Worm (Caenorhabditis elegans) whole organism, young adult: ENCODE measurements around the gene ZK813.2.

ENCODE experiments used
- B0261.1 ChIP-seq: sonication (generic microtip); optimal IDR thresholded peaks from 2 replicates; lab custom pipeline; 2016; ENCODE audit warnings: mild to moderate bottlenecking, missing genetic modification characterization, moderate library complexity, missing compliant biosample characterization
- B0336.3 ChIP-seq: fragments of 200-800 bp; sonication (Bioruptor generic); IDR thresholded peaks from 2 replicates; pipeline ENCODE4 v1.3.6; 2022; ENCODE audit warnings: missing genetic modification characterization, missing compliant biosample characterization
- C06A6.2 ChIP-seq: fragments of 200-800 bp; sonication (Bioruptor generic); conservative IDR thresholded peaks from 2 replicates; pipeline ENCODE4 v1.3.6; 2022; ENCODE audit warnings: missing genetic modification characterization, missing compliant biosample characterization
- D2030.7 ChIP-seq: fragments of 200-800 bp; sonication (Bioruptor generic); IDR thresholded peaks from 2 replicates; pipeline ENCODE4 v1.3.6; 2022; ENCODE audit warnings: missing genetic modification reagents, missing genetic modification characterization, missing compliant biosample characterization
- F33H1.4 ChIP-seq: fragments of 200-800 bp; sonication (Bioruptor generic); IDR thresholded peaks from 2 replicates; pipeline ENCODE4 v1.3.6; 2022; ENCODE audit warnings: missing genetic modification reagents, missing genetic modification characterization, missing compliant biosample characterization
- F39B2.1 ChIP-seq: fragments of 200-800 bp; sonication (Bioruptor generic); IDR thresholded peaks from 2 replicates; pipeline ENCODE4 v1.3.6; 2022; ENCODE audit warnings: missing genetic modification reagents, missing genetic modification characterization, missing compliant biosample characterization
- T07F8.4 ChIP-seq: sonication (generic microtip); optimal IDR thresholded peaks from 2 replicates; lab custom pipeline; 2016; ENCODE audit warnings: mild to moderate bottlenecking, missing genetic modification characterization, moderate library complexity, missing compliant biosample characterization
- Y53F4B.3 ChIP-seq: fragments of 200-800 bp; sonication (Bioruptor generic); IDR thresholded peaks from 2 replicates; pipeline ENCODE4 v1.3.6; 2022; ENCODE audit warnings: missing genetic modification reagents, missing genetic modification characterization, missing compliant biosample characterization
- Y53G8AR.9 ChIP-seq: fragments of 200-800 bp; sonication (Bioruptor generic); conservative IDR thresholded peaks from 2 replicates; pipeline ENCODE4 v1.3.6; 2022; ENCODE audit warnings: missing genetic modification reagents, missing genetic modification characterization, missing compliant biosample characterization
- Y67H2A.10 ChIP-seq: fragments of 200-800 bp; sonication (Bioruptor generic); conservative IDR thresholded peaks from 2 replicates; pipeline ENCODE4 v1.3.6; 2022; ENCODE audit warnings: missing genetic modification reagents, missing genetic modification characterization, missing compliant biosample characterization
- Y95B8A.8 ChIP-seq: fragments of 200-800 bp; sonication (Bioruptor generic); IDR thresholded peaks from 2 replicates; pipeline ENCODE4 v1.3.6; 2022; ENCODE audit warnings: missing genetic modification reagents, missing genetic modification characterization, missing compliant biosample characterization
- athp-1 ChIP-seq: sonication (generic microtip); optimal IDR thresholded peaks from 2 replicates; lab custom pipeline; 2017; ENCODE audit warnings: mild to moderate bottlenecking, missing genetic modification characterization, missing compliant biosample characterization
- attf-3 ChIP-seq: fragments of 200-800 bp; sonication (Bioruptor generic); conservative IDR thresholded peaks from 2 replicates; pipeline ENCODE4 v1.3.6; 2022; ENCODE audit warnings: missing genetic modification reagents, missing genetic modification characterization, missing compliant biosample characterization
- attf-5 ChIP-seq: fragments of 200-800 bp; sonication (Bioruptor generic); optimal IDR thresholded peaks from 2 replicates; lab custom pipeline; 2018; ENCODE audit warnings: mild to moderate bottlenecking, missing genetic modification characterization, missing compliant biosample characterization
- cebp-1 ChIP-seq, 2 experiments: fragments of 200-800 bp in 1 of 2; sonication (Bioruptor generic) in 1 of 2; sonication (generic microtip) in 1 of 2; IDR thresholded peaks in 1 of 2; optimal IDR thresholded peaks in 1 of 2; 2 replicates each; pipeline versions ENCODE4 v1.3.6 to Lab custom; 2017 to 2022; ENCODE audit warnings: missing compliant biosample characterization in 2 of 2, missing genetic modification characterization in 2 of 2, mild to moderate bottlenecking in 1 of 2, missing genetic modification reagents in 1 of 2, moderate library complexity in 1 of 2
- ceh-27 ChIP-seq: fragments of 200-800 bp; sonication (Bioruptor generic); optimal IDR thresholded peaks from 2 replicates; lab custom pipeline; 2018; ENCODE audit warnings: mild to moderate bottlenecking, missing genetic modification characterization, moderate library complexity, missing compliant biosample characterization
- ceh-40 ChIP-seq: fragments of 200-800 bp; sonication (Bioruptor generic); IDR thresholded peaks from 2 replicates; pipeline ENCODE4 v1.3.6; 2022; ENCODE audit warnings: missing genetic modification characterization, missing compliant biosample characterization
- ceh-91 ChIP-seq: fragments of 200-800 bp; sonication (Bioruptor generic); IDR thresholded peaks from 2 replicates; pipeline ENCODE4 v1.3.6; 2022; ENCODE audit warnings: missing genetic modification reagents, missing genetic modification characterization, missing compliant biosample characterization
- chd-7 ChIP-seq: sonication (generic microtip); optimal IDR thresholded peaks from 2 replicates; lab custom pipeline; 2016; ENCODE audit warnings: mild to moderate bottlenecking, missing genetic modification characterization, moderate library complexity, missing compliant biosample characterization
- dox-1 ChIP-seq: fragments of 200-800 bp; sonication (Bioruptor generic); IDR thresholded peaks from 2 replicates; pipeline ENCODE4 v1.3.6; 2022; ENCODE audit warnings: missing genetic modification reagents, missing genetic modification characterization, missing compliant biosample characterization
- dpff-1 ChIP-seq: sonication (generic microtip); optimal IDR thresholded peaks from 2 replicates; lab custom pipeline; 2017; ENCODE audit warnings: mild to moderate bottlenecking, missing genetic modification characterization, missing compliant biosample characterization
- dpl-1 ChIP-seq: fragments of 150-350 bp; optimal IDR thresholded peaks from 2 replicates; lab custom pipeline; 2014; ENCODE audit warnings: missing biosample characterization, missing genetic modification reagents, missing genetic modification characterization
- egl-18 ChIP-seq: fragments of 200-800 bp; sonication (Bioruptor generic); IDR thresholded peaks from 2 replicates; pipeline ENCODE4 v1.3.6; 2022; ENCODE audit warnings: missing genetic modification reagents, missing genetic modification characterization, missing compliant biosample characterization
- fkh-3 ChIP-seq: sonication (generic microtip); optimal IDR thresholded peaks from 2 replicates; lab custom pipeline; 2016; ENCODE audit warnings: mild to moderate bottlenecking, missing genetic modification characterization, missing compliant biosample characterization
- gei-17 ChIP-seq: fragments of 200-800 bp; sonication (Bioruptor generic); optimal IDR thresholded peaks from 2 replicates; lab custom pipeline; 2018; ENCODE audit warnings: mild to moderate bottlenecking, missing genetic modification characterization, missing compliant biosample characterization
- him-1 ChIP-seq: sonication (generic microtip); optimal IDR thresholded peaks from 2 replicates; lab custom pipeline; 2016; ENCODE audit warnings: missing genotype, missing genetic modification reagents, missing genetic modification characterization, missing compliant biosample characterization
- hlh-12 ChIP-seq: sonication (generic microtip); optimal IDR thresholded peaks from 2 replicates; lab custom pipeline; 2016; ENCODE audit warnings: missing genetic modification characterization, missing compliant biosample characterization
- hmg-20 ChIP-seq: fragments of 200-800 bp; sonication (Bioruptor generic); IDR thresholded peaks from 2 replicates; pipeline ENCODE4 v1.3.6; 2022; ENCODE audit warnings: missing genetic modification reagents, missing genetic modification characterization, missing compliant biosample characterization
- lin-26 ChIP-seq: fragments of 200-800 bp; sonication (Bioruptor generic); IDR thresholded peaks from 2 replicates; pipeline ENCODE4 v1.3.6; 2022; ENCODE audit warnings: missing genetic modification reagents, missing genetic modification characterization, missing compliant biosample characterization
- lin-35 ChIP-seq, 3 experiments: fragments of 150-350 bp in 2 of 3; sonication (generic microtip) in 1 of 3; optimal IDR thresholded peaks; 2 replicates each; lab custom pipeline; 2014 to 2018; ENCODE audit warnings: missing biosample characterization in 3 of 3, missing genetic modification characterization in 3 of 3, missing genetic modification reagents in 3 of 3
- lin-54 ChIP-seq: fragments of 200-800 bp; sonication (Bioruptor generic); optimal IDR thresholded peaks from 2 replicates; lab custom pipeline; 2018; ENCODE audit warnings: mild to moderate bottlenecking, missing genetic modification characterization, missing compliant biosample characterization
- lsl-1 ChIP-seq: fragments of 200-800 bp; sonication (Bioruptor generic); optimal IDR thresholded peaks from 2 replicates; lab custom pipeline; 2018; ENCODE audit warnings: mild to moderate bottlenecking, missing genetic modification characterization, moderate library complexity, missing compliant biosample characterization
- lsy-27 ChIP-seq: sonication (generic microtip); optimal IDR thresholded peaks from 2 replicates; lab custom pipeline; 2017; ENCODE audit warnings: missing genetic modification characterization, mild to moderate bottlenecking, missing compliant biosample characterization, antibody characterized with exemption, missing genotype, borderline replicate concordance; ENCODE audit not compliant: insufficient read depth
- madf-10 ChIP-seq: sonication (generic microtip); optimal IDR thresholded peaks from 2 replicates; lab custom pipeline; 2016; ENCODE audit warnings: mild to moderate bottlenecking, missing genetic modification characterization, missing compliant biosample characterization
- madf-3 ChIP-seq: fragments of 200-800 bp; sonication (Bioruptor generic); IDR thresholded peaks from 2 replicates; pipeline ENCODE4 v1.3.6; 2022; ENCODE audit warnings: missing genetic modification reagents, missing genetic modification characterization, missing compliant biosample characterization
- mel-28 ChIP-seq: sonication (generic microtip); optimal IDR thresholded peaks from 2 replicates; lab custom pipeline; 2016; ENCODE audit warnings: borderline replicate concordance, mild to moderate bottlenecking, missing genetic modification characterization, missing compliant biosample characterization
- mes-4 ChIP-seq: sonication (generic microtip); optimal IDR thresholded peaks from 2 replicates; lab custom pipeline; 2016; ENCODE audit warnings: missing genotype, missing genetic modification characterization, missing compliant biosample characterization
- nhr-179 ChIP-seq: sonication (generic microtip); optimal IDR thresholded peaks from 2 replicates; lab custom pipeline; 2016; ENCODE audit warnings: mild to moderate bottlenecking, missing genetic modification characterization, missing compliant biosample characterization
- nhr-90 ChIP-seq: sonication (generic microtip); optimal IDR thresholded peaks from 2 replicates; lab custom pipeline; 2016; ENCODE audit warnings: missing genotype, mild to moderate bottlenecking, missing genetic modification characterization, missing compliant biosample characterization
- snpc-3.4 ChIP-seq: sonication (generic microtip); optimal IDR thresholded peaks from 2 replicates; lab custom pipeline; 2017; ENCODE audit warnings: missing genetic modification characterization, mild to moderate bottlenecking, missing compliant biosample characterization, antibody characterized with exemption, moderate library complexity, missing genotype, missing genetic modification reagents
- somi-1 ChIP-seq: fragments of 200-800 bp; sonication (Bioruptor generic); optimal IDR thresholded peaks from 2 replicates; lab custom pipeline; 2018; ENCODE audit warnings: mild to moderate bottlenecking, missing genetic modification characterization, missing compliant biosample characterization
- zfh-2 ChIP-seq: fragments of 200-800 bp; sonication (Bioruptor generic); conservative IDR thresholded peaks from 2 replicates; pipeline ENCODE4 v1.3.6; 2022; ENCODE audit warnings: missing genetic modification reagents, missing genetic modification characterization, missing compliant biosample characterization
- zim-3 ChIP-seq: sonication (generic microtip); optimal IDR thresholded peaks from 2 replicates; lab custom pipeline; 2017; ENCODE audit warnings: mild to moderate bottlenecking, missing genetic modification characterization, moderate library complexity, missing compliant biosample characterization
- ztf-18 ChIP-seq: sonication (generic microtip); optimal IDR thresholded peaks from 2 replicates; lab custom pipeline; 2016; ENCODE audit warnings: missing genotype, mild to moderate bottlenecking, missing genetic modification characterization, missing compliant biosample characterization
- ztf-22 ChIP-seq: fragments of 200-800 bp; sonication (Bioruptor generic); optimal IDR thresholded peaks from 2 replicates; lab custom pipeline; 2018; ENCODE audit warnings: mild to moderate bottlenecking, missing genetic modification characterization, moderate library complexity, missing compliant biosample characterization

The ZK813.2 gene

DNA sequence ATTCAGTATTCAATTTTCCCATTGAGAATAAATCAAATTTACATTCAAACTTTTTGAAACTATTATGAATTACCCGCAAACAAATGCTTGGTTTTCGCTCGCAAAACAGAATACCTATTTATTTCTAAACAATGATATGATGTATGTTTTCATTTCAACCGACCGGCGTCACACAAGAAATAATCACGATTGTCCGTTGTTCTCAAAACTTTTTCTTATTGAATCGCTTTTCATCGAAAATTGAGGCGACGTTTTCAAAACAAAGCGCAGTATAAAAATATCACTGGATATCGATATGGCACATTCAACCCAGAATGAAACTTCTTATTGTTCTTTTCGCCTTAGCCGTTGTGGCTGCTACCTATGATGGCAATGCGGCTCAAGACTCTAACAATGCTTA, 2.1 kb upstream of the ZK813.2 start, which contains the start of gene ZK813.3:
Gene ZK813.3 (plus strand): TSS at position 301 of the 400 bp plus-strand sequence.
- TF ChIP-seq Y53G8AR.9 = no peak
- no peak for TF ChIP-seq F39B2.1 (GFP tag; lab: Robert Waterston, UW)
- TF ChIP-seq madf-3 (GFP tag; lab: Robert Waterston, UW) = no peak
- TF ChIP-seq cebp-1 (GFP tag; IDR thresholded peaks at IDR 0.05; lab: Robert Waterston, UW) = no peak
- TF ChIP-seq cebp-1 (tag; optimal IDR thresholded peaks at IDR 0.05; lab: Kevin White, UChicago) = no peak
- no peak for TF ChIP-seq him-1 (tag; lab: Kevin White, UChicago)
- no peak for TF ChIP-seq lin-26 (GFP tag; lab: Robert Waterston, UW)

DNA sequence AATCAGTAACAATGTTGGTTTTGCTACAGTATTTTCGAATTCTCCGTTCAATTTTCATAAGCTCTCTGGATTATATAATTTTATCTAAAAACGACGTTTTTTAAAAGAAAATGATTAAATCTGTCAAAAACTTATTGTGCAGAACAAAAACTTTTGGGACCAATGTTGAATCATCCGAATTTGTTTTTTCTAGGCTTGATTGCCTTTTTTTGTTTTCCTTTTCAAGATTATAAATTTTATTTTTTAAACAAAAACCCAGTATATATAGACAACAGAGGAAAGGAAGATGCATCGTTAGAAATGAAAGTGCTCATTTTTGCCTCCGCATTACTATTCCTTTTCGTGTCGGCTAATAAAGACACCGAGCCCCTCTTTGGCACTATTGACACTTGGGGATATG, 888 bp downstream of the ZK813.2 start, which contains the start of gene ZK813.7:
Gene ZK813.7 (plus strand): TSS at position 301 of the 400 bp plus-strand sequence.
- no peak for TF ChIP-seq mel-28 (tag; lab: Kevin White, UChicago)
- no peak for TF ChIP-seq hmg-20 (GFP tag; lab: Robert Waterston, UW)
- TF ChIP-seq lin-54 = no peak
- no peak for TF ChIP-seq gei-17 (GFP tag; lab: Kevin White, UChicago)
- no peak for TF ChIP-seq B0336.3
- TF ChIP-seq snpc-3.4 = no peak
- TF ChIP-seq dox-1 (GFP tag; lab: Robert Waterston, UW) = no peak
- no peak for TF ChIP-seq nhr-179 (tag; lab: Kevin White, UChicago)
- TF ChIP-seq lin-35 (GFP tag; optimal IDR thresholded peaks at IDR 0.05; lab: Kevin White, UChicago) = no peak
- no peak for TF ChIP-seq nhr-90 (tag; lab: Kevin White, UChicago)
- TF ChIP-seq chd-7 (tag; lab: Kevin White, UChicago) = no peak

DNA sequence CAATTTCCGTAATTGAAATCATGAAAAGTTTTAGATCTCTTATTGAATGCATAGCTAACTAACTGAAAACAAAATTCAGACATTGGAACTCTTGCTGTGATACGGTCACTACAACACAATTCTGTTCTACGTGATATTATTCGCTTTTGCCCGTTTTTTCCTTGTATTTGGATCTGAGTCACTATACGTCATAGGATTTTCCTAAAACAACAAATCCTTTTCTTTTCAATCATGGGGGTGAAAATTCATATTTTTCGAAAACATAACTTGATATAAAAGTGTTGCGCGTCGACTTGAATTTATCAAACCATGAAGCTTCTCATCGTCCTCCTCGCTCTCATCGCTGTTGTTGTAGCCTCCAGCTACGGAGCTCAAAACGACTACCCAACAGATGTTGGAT, 2.4 kb downstream of the ZK813.2 start, which contains the start of gene ZK813.1:
Gene ZK813.1 (plus strand): TSS at position 301 of the 400 bp plus-strand sequence.
- TF ChIP-seq lsl-1 (GFP tag; lab: Kevin White, UChicago) = no peak
- TF ChIP-seq zim-3 (tag; lab: Kevin White, UChicago) = no peak
- no peak for TF ChIP-seq attf-5 (GFP tag; lab: Kevin White, UChicago)
- no peak for TF ChIP-seq mel-28 (tag; lab: Kevin White, UChicago)
- no peak for TF ChIP-seq Y53F4B.3 (GFP tag; lab: Robert Waterston, UW)
- no peak for TF ChIP-seq ztf-18
- TF ChIP-seq dpl-1 (GFP tag; lab: Kevin White, UChicago) = no peak
- no peak for TF ChIP-seq madf-10
- TF ChIP-seq ceh-40 (GFP tag; lab: Robert Waterston, UW) = no peak
- no peak for TF ChIP-seq somi-1 (GFP tag; lab: Kevin White, UChicago)
- TF ChIP-seq snpc-3.4 = no peak
- TF ChIP-seq ztf-22 (GFP tag; lab: Kevin White, UChicago) = no peak
- TF ChIP-seq mes-4 (tag; lab: Kevin White, UChicago) = no peak
- no peak for TF ChIP-seq athp-1 (tag; lab: Kevin White, UChicago)
- TF ChIP-seq attf-3 = no peak
- TF ChIP-seq zfh-2 = no peak
- no peak for TF ChIP-seq lin-26 (GFP tag; lab: Robert Waterston, UW)

DNA sequence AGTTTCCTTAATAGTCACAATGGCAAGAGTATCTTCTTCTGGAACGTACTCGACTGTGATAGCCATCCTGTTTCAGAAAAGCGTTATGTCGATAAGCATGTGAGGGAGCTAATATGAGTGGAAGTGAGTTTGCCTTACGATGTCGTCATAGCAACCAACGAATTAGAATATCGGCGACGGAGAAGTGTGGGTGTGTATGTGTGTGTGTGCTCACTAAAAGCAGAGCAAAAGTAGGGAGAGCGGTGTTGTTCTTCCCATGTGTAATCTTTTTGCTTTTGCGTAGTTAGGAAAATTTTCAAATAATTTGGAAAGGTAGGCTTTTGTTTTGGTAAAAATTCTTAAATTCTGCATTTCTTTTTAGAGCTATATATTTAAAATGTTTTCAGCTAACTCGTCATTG, 7.5 kb downstream of the ZK813.2 start, which contains the start of gene ZK813.5:
Gene ZK813.5 (minus strand): TSS at position 101 of the 400 bp plus-strand sequence.
- TF ChIP-seq D2030.7 (GFP tag; lab: Robert Waterston, UW) (no peak), egl-18 (GFP tag; lab: Robert Waterston, UW) (no peak), lin-54 (no peak), Y95B8A.8 (GFP tag; lab: Robert Waterston, UW) (no peak), T07F8.4 (tag; lab: Kevin White, UChicago) (no peak), fkh-3 (tag; lab: Kevin White, UChicago) (no peak), ceh-27 (GFP tag; lab: Kevin White, UChicago) (no peak), hmg-20 (GFP tag; lab: Robert Waterston, UW) (no peak), dpff-1 (no peak), C06A6.2 (no peak), Y67H2A.10 (GFP tag; lab: Robert Waterston, UW) (no peak), ceh-91 (GFP tag; lab: Robert Waterston, UW) (no peak), F33H1.4 (GFP tag; lab: Robert Waterston, UW) (no peak), lsy-27 (tag; lab: Kevin White, UChicago) (no peak), hlh-12 (tag; lab: Kevin White, UChicago) (no peak), B0261.1 (tag; lab: Kevin White, UChicago) (no peak)
